ENCODE assay signal across 1 fruit fly cellular context in genomic region chr3R:10696371-10696777, dm6.
A peak's percentile ranks its signal among the peaks of the same experiment; 100 is the strongest.
TF ChIP-seq lines count a peak whose summit lies in the region.

Gene pug (plus strand): TSS chr3R:10696534.
Gene CG14683 (plus strand): TSS chr3R:10696647.
Gene CG46459 (plus strand): TSS chr3R:10696647.

TF ChIP-seq in whole organism, embryonic, 481 proteins besides CTCF, POLR2A, EP300 and RAD21 (continued from another document and continues in another):
- TF ChIP-seq sna (GFP tag; IDR thresholded peaks at IDR 0.05; lab: Robert Waterston, UW; ENCODE audit: partially characterized antibody) (peak; percentile 99), CG1529 (GFP tag; optimal IDR thresholded peaks at IDR 0.05; lab: Kevin White, UChicago) (no peak), disco-r (GFP tag; optimal IDR thresholded peaks at IDR 0.05; lab: Kevin White, UChicago) (no peak), MBD-R2 (GFP tag; IDR thresholded peaks at IDR 0.05; lab: Robert Waterston, UW) (peak; percentile 35; the same call in 1 of the 2 replicates), hbn (GFP tag; IDR thresholded peaks at IDR 0.05; lab: Robert Waterston, UW; ENCODE audit: partially characterized antibody) (peak; percentile 97), CG4617 (GFP tag; optimal IDR thresholded peaks at IDR 0.05; lab: Kevin White, UChicago; ENCODE audit: borderline replicate concordance) (peak; percentile 60), tio (GFP tag; optimal IDR thresholded peaks at IDR 0.05; lab: Kevin White, UChicago) (no peak), NC2α (GFP tag; optimal IDR thresholded peaks at IDR 0.05; lab: Kevin White, UChicago) (no peak), CG13123 (GFP tag; optimal IDR thresholded peaks at IDR 0.05; lab: Kevin White, UChicago) (no peak), HmgZ (tag; optimal IDR thresholded peaks at IDR 0.05; lab: Kevin White, UChicago) (peak; percentile 24), twi (tag; optimal IDR thresholded peaks at IDR 0.05; lab: Kevin White, UChicago) (peak; percentile 5), toy (GFP tag; IDR thresholded peaks at IDR 0.05; lab: Robert Waterston, UW) (no peak), Rx (GFP tag; IDR thresholded peaks at IDR 0.05; lab: Robert Waterston, UW) (no peak), MTF-1 (GFP tag; optimal IDR thresholded peaks at IDR 0.05; lab: Kevin White, UChicago; ENCODE audit: borderline replicate concordance) (no peak), bsh (GFP tag; optimal IDR thresholded peaks at IDR 0.05; lab: Kevin White, UChicago) (peak in 1 of 2 experiments; percentile 9), aop (GFP tag; IDR thresholded peaks at IDR 0.05; lab: Robert Waterston, UW) (no peak), zen2 (GFP tag; IDR thresholded peaks at IDR 0.05; lab: Robert Waterston, UW; ENCODE audit: partially characterized antibody) (peak; percentile 94), CG9727 (GFP tag; optimal IDR thresholded peaks at IDR 0.05; lab: Kevin White, UChicago) (peak; percentile 33), grau (tag; optimal IDR thresholded peaks at IDR 0.05; lab: Kevin White, UChicago) (peak; percentile 31), CG1602 (GFP tag; optimal IDR thresholded peaks at IDR 0.05; lab: Kevin White, UChicago) (peak; percentile 29), kay (GFP tag; optimal IDR thresholded peaks at IDR 0.05; lab: Kevin White, UChicago) (peak; percentile 2), Antp (GFP tag; optimal IDR thresholded peaks at IDR 0.05; lab: Kevin White, UChicago) (peak; percentile 64), CG32767 (GFP tag; IDR thresholded peaks at IDR 0.05; lab: Robert Waterston, UW) (no peak), CG3281 (GFP tag; optimal IDR thresholded peaks at IDR 0.05; lab: Kevin White, UChicago) (peak; percentile 41), PHDP (tag; optimal IDR thresholded peaks at IDR 0.05; lab: Kevin White, UChicago) (peak; percentile 12), Fer3 (tag; optimal IDR thresholded peaks at IDR 0.05; lab: Kevin White, UChicago) (peak; percentile 6), bbx (GFP tag; IDR thresholded peaks at IDR 0.05; lab: Robert Waterston, UW; ENCODE audit: partially characterized antibody) (peak; percentile 95), CG8944 (GFP tag; optimal IDR thresholded peaks at IDR 0.05; lab: Kevin White, UChicago) (peak; percentile 32), E2f2 (GFP tag; IDR thresholded peaks at IDR 0.05; lab: Robert Waterston, UW) (peak; percentile 76), sr (GFP tag; IDR thresholded peaks at IDR 0.05; lab: Robert Waterston, UW) (no peak), TFAM (GFP tag; optimal IDR thresholded peaks at IDR 0.05; lab: Kevin White, UChicago) (no peak), NC2β (GFP tag; optimal IDR thresholded peaks at IDR 0.05; lab: Kevin White, UChicago) (peak; percentile 2), crp (GFP tag; optimal IDR thresholded peaks at IDR 0.05; lab: Kevin White, UChicago) (peak in 1 of 2 experiments; percentile 65), CG7928 (GFP tag; optimal IDR thresholded peaks at IDR 0.05; lab: Kevin White, UChicago) (no peak), CG18599 (GFP tag; optimal IDR thresholded peaks at IDR 0.05; lab: Kevin White, UChicago) (peak; percentile 31), C15 (GFP tag; IDR thresholded peaks at IDR 0.05; lab: Robert Waterston, UW) (no peak), croc (GFP tag; conservative IDR thresholded peaks at IDR 0.05; lab: Robert Waterston, UW) (no peak), Sry-δ (GFP tag; optimal IDR thresholded peaks at IDR 0.05; lab: Kevin White, UChicago) (peak; percentile 96), Nf-YC (tag; optimal IDR thresholded peaks at IDR 0.05; lab: Kevin White, UChicago) (peak; percentile 25), dpn (GFP tag; optimal IDR thresholded peaks at IDR 0.05; lab: Kevin White, UChicago) (peak; percentile 21 to 60), B-H2 (GFP tag; optimal IDR thresholded peaks at IDR 0.05; lab: Kevin White, UChicago) (peak; percentile 14), luna (GFP tag; optimal IDR thresholded peaks at IDR 0.05; lab: Kevin White, UChicago) (peak; percentile 36), CG4404 (GFP tag; IDR thresholded peaks at IDR 0.05; lab: Robert Waterston, UW) (no peak), CG2120 (GFP tag; optimal IDR thresholded peaks at IDR 0.05; lab: Kevin White, UChicago) (peak; percentile 64), trem (tag; optimal IDR thresholded peaks at IDR 0.05; lab: Kevin White, UChicago) (peak; percentile 68), Atf-2 (GFP tag; optimal IDR thresholded peaks at IDR 0.05; lab: Kevin White, UChicago) (peak; percentile 18), al (GFP tag; IDR thresholded peaks at IDR 0.05; lab: Robert Waterston, UW) (peak; percentile 21; the same call in 1 of the 2 replicates), slbo (GFP tag; IDR thresholded peaks at IDR 0.05; lab: Robert Waterston, UW) (peak; percentile 57), Mad (GFP tag; optimal IDR thresholded peaks at IDR 0.05; lab: Kevin White, UChicago) (peak; percentile 41), hkb (optimal IDR thresholded peaks at IDR 0.05; lab: Kevin White, UChicago) (no peak), hkb (GFP tag; IDR thresholded peaks at IDR 0.05; lab: Robert Waterston, UW) (peak; percentile 35; the same call in 1 of the 2 replicates), Scr (GFP tag; IDR thresholded peaks at IDR 0.05; lab: Robert Waterston, UW; ENCODE audit: partially characterized antibody) (peak; percentile 98), Hr51 (GFP tag; optimal IDR thresholded peaks at IDR 0.05; lab: Kevin White, UChicago) (peak in 1 of 2 experiments; percentile 28), az2 (GFP tag; optimal IDR thresholded peaks at IDR 0.05; lab: Kevin White, UChicago) (peak; percentile 4), CG2116 (GFP tag; optimal IDR thresholded peaks at IDR 0.05; lab: Kevin White, UChicago) (peak; percentile 75), Sox102F (GFP tag; optimal IDR thresholded peaks at IDR 0.05; lab: Kevin White, UChicago) (peak; percentile 11), Dref (GFP tag; IDR thresholded peaks at IDR 0.05; lab: Robert Waterston, UW) (peak; percentile 77), corto (GFP tag; optimal IDR thresholded peaks at IDR 0.05; lab: Kevin White, UChicago) (no peak), dati (GFP tag; IDR thresholded peaks at IDR 0.05; lab: Robert Waterston, UW) (no peak), stwl (tag; optimal IDR thresholded peaks at IDR 0.05; lab: Kevin White, UChicago) (peak; percentile 94), CG9215 (GFP tag; IDR thresholded peaks at IDR 0.05; lab: Robert Waterston, UW) (0 out of 2 replicates have a peak, but pooled peaks have one; percentile 22), CG15479 (GFP tag; optimal IDR thresholded peaks at IDR 0.05; lab: Kevin White, UChicago) (no peak), CG3407 (GFP tag; optimal IDR thresholded peaks at IDR 0.05; lab: Kevin White, UChicago) (no peak), ERR (GFP tag; optimal IDR thresholded peaks at IDR 0.05; lab: Kevin White, UChicago) (peak; percentile 50), Rfx (GFP tag; IDR thresholded peaks at IDR 0.05; lab: Robert Waterston, UW) (peak; percentile 63), CoRest (tag; optimal IDR thresholded peaks at IDR 0.05; lab: Kevin White, UChicago) (peak; percentile 41), dmrt99B (tag; optimal IDR thresholded peaks at IDR 0.05; lab: Kevin White, UChicago) (no peak), Doc3 (GFP tag; IDR thresholded peaks at IDR 0.05; lab: Robert Waterston, UW; ENCODE audit: partially characterized antibody) (peak; percentile 96), BEAF-32 (GFP tag; optimal IDR thresholded peaks at IDR 0.05; lab: Kevin White, UChicago) (peak; percentile 94), CG16863 (GFP tag; optimal IDR thresholded peaks at IDR 0.05; lab: Kevin White, UChicago) (peak; percentile 12), gce (GFP tag; IDR thresholded peaks at IDR 0.05; lab: Robert Waterston, UW) (no peak), Atf6 (GFP tag; IDR thresholded peaks at IDR 0.05; lab: Robert Waterston, UW) (0 out of 2 replicates have a peak, but pooled peaks have one; percentile 20), her (GFP tag; optimal IDR thresholded peaks at IDR 0.05; lab: Kevin White, UChicago) (peak; percentile 46), lola (GFP tag; optimal IDR thresholded peaks at IDR 0.05; lab: Kevin White, UChicago) (peak in 1 of 3 experiments; percentile 26), CHES-1-like (GFP tag; optimal IDR thresholded peaks at IDR 0.05; lab: Kevin White, UChicago) (peak; percentile 24), CG5245 (GFP tag; optimal IDR thresholded peaks at IDR 0.05; lab: Kevin White, UChicago) (peak; percentile 42), ken (GFP tag; IDR thresholded peaks at IDR 0.05; lab: Robert Waterston, UW) (no peak), CG9609 (GFP tag; optimal IDR thresholded peaks at IDR 0.05; lab: Kevin White, UChicago) (peak; percentile 32), CG6765 (GFP tag; optimal IDR thresholded peaks at IDR 0.05; lab: Kevin White, UChicago) (no peak), sug (tag; optimal IDR thresholded peaks at IDR 0.05; lab: Kevin White, UChicago) (peak; percentile 8), crc (GFP tag; optimal IDR thresholded peaks at IDR 0.05; lab: Kevin White, UChicago) (peak; percentile 32), sens (GFP tag; lab: Kevin White, UChicago) (peak; percentile 91), sima (GFP tag; optimal IDR thresholded peaks at IDR 0.05; lab: Kevin White, UChicago) (no peak), CG34422 (GFP tag; IDR thresholded peaks at IDR 0.05; lab: Robert Waterston, UW) (no peak), sob (GFP tag; IDR thresholded peaks at IDR 0.05; lab: Robert Waterston, UW) (peak; percentile 65), ato (GFP tag; IDR thresholded peaks at IDR 0.05; lab: Robert Waterston, UW; ENCODE audit: partially characterized antibody) (peak; percentile 90), nau (GFP tag; optimal IDR thresholded peaks at IDR 0.05; lab: Kevin White, UChicago) (no peak), CG1603 (tag; optimal IDR thresholded peaks at IDR 0.05; lab: Kevin White, UChicago) (peak; percentile 23), shn (GFP tag; optimal IDR thresholded peaks at IDR 0.05; lab: Kevin White, UChicago) (peak; percentile 5), kah (GFP tag; optimal IDR thresholded peaks at IDR 0.05; lab: Kevin White, UChicago) (no peak), CG10209 (GFP tag; optimal IDR thresholded peaks at IDR 0.05; lab: Kevin White, UChicago) (peak; percentile 20), CG7556 (GFP tag; optimal IDR thresholded peaks at IDR 0.05; lab: Kevin White, UChicago) (no peak), CG42726 (GFP tag; IDR thresholded peaks at IDR 0.05; lab: Robert Waterston, UW; ENCODE audit: partially characterized antibody) (peak; percentile 80; the same call in 1 of the 2 replicates), Ets65A (GFP tag; lab: Kevin White, UChicago) (peak; percentile 67), CG6683 (GFP tag; optimal IDR thresholded peaks at IDR 0.05; lab: Kevin White, UChicago) (no peak), HLH3B (GFP tag; IDR thresholded peaks at IDR 0.05; lab: Robert Waterston, UW) (no peak), caup (GFP tag; optimal IDR thresholded peaks at IDR 0.05; lab: Kevin White, UChicago; ENCODE audit: severe bottlenecking) (peak; percentile 43), ind (GFP tag; optimal IDR thresholded peaks at IDR 0.05; lab: Kevin White, UChicago) (peak; percentile 43), ranshi (GFP tag; IDR thresholded peaks at IDR 0.05; lab: Robert Waterston, UW) (0 out of 2 replicates have a peak, but pooled peaks have one; percentile 32), Elba2 (GFP tag; optimal IDR thresholded peaks at IDR 0.05; lab: Kevin White, UChicago) (no peak), vvl (GFP tag; IDR thresholded peaks at IDR 0.05; lab: Robert Waterston, UW) (peak; percentile 44), pho (GFP tag; optimal IDR thresholded peaks at IDR 0.05; lab: Kevin White, UChicago) (peak; percentile 38), yki (optimal IDR thresholded peaks at IDR 0.05; lab: Kevin White, UChicago) (no peak), CG7786 (GFP tag; optimal IDR thresholded peaks at IDR 0.05; lab: Kevin White, UChicago) (peak; percentile 46), Jarid2 (GFP tag; optimal IDR thresholded peaks at IDR 0.05; lab: Kevin White, UChicago) (no peak), btn (GFP tag; optimal IDR thresholded peaks at IDR 0.05; lab: Kevin White, UChicago) (peak; percentile 5), Side (GFP tag; optimal IDR thresholded peaks at IDR 0.05; lab: Kevin White, UChicago) (peak; percentile 60), CG18262 (tag; optimal IDR thresholded peaks at IDR 0.05; lab: Kevin White, UChicago) (peak; percentile 26), Camta (GFP tag; optimal IDR thresholded peaks at IDR 0.05; lab: Kevin White, UChicago) (peak; percentile 58), CG2678 (tag; optimal IDR thresholded peaks at IDR 0.05; lab: Kevin White, UChicago) (peak; percentile 31), Six4 (GFP tag; optimal IDR thresholded peaks at IDR 0.05; lab: Kevin White, UChicago) (no peak), Dip3 (GFP tag; optimal IDR thresholded peaks at IDR 0.05; lab: Kevin White, UChicago) (peak; percentile 52), bcd (GFP tag; optimal IDR thresholded peaks at IDR 0.05; lab: Kevin White, UChicago) (peak; percentile 16), CG16813 (GFP tag; IDR thresholded peaks at IDR 0.05; lab: Robert Waterston, UW; ENCODE audit: partially characterized antibody) (peak; percentile 98), lab (GFP tag; optimal IDR thresholded peaks at IDR 0.05; lab: Kevin White, UChicago) (peak; percentile 42), Tbp (GFP tag; optimal IDR thresholded peaks at IDR 0.05; lab: Kevin White, UChicago) (no peak), CG18619 (GFP tag; optimal IDR thresholded peaks at IDR 0.05; lab: Kevin White, UChicago) (no peak), Hey (tag; optimal IDR thresholded peaks at IDR 0.05; lab: Kevin White, UChicago) (no peak), Hmx (GFP tag; optimal IDR thresholded peaks at IDR 0.05; lab: Kevin White, UChicago) (peak; percentile 10), gem (tag; optimal IDR thresholded peaks at IDR 0.05; lab: Kevin White, UChicago) (peak; percentile 49), Sry-β (GFP tag; optimal IDR thresholded peaks at IDR 0.05; lab: Kevin White, UChicago) (no peak), gfzf (GFP tag; optimal IDR thresholded peaks at IDR 0.05; lab: Kevin White, UChicago) (peak; percentile 52), row (GFP tag; IDR thresholded peaks at IDR 0.05; lab: Robert Waterston, UW) (peak; percentile 72), zf30C (GFP tag; optimal IDR thresholded peaks at IDR 0.05; lab: Kevin White, UChicago) (no peak), vfl (GFP tag; optimal IDR thresholded peaks at IDR 0.05; lab: Kevin White, UChicago) (no peak), tll (GFP tag; optimal IDR thresholded peaks at IDR 0.05; lab: Kevin White, UChicago) (no peak), wor (GFP tag; IDR thresholded peaks at IDR 0.05; lab: Robert Waterston, UW) (no peak), CG12942 (GFP tag; optimal IDR thresholded peaks at IDR 0.05; lab: Kevin White, UChicago) (peak; percentile 4), Atf3 (GFP tag; optimal IDR thresholded peaks at IDR 0.05; lab: Kevin White, UChicago) (peak; percentile 40), HLH54F (GFP tag; optimal IDR thresholded peaks at IDR 0.05; lab: Kevin White, UChicago) (peak; percentile 48), ase (GFP tag; IDR thresholded peaks at IDR 0.05; lab: Robert Waterston, UW) (no peak)
